Worm (Caenorhabditis elegans): ENCODE measurements around the gene Y17D7C.1.

The Y17D7C.1 gene

ce11 chrV:18723604-18724003, 17.2 kb downstream of the Y17D7C.1 start (continued):
- no peak for TF ChIP-seq T20F7.1 (GFP tag; optimal IDR thresholded peaks at IDR 0.05)
- no peak for TF ChIP-seq cey-2 (tag; optimal IDR thresholded peaks at IDR 0.05; ENCODE audit: borderline replicate concordance, insufficient read depth)
- TF ChIP-seq nhr-11 (tag; optimal IDR thresholded peaks at IDR 0.05): peak; percentile 54
- peak; percentile 69 for TF ChIP-seq nhr-28 (tag; optimal IDR thresholded peaks at IDR 0.05)
- no peak for TF ChIP-seq zip-11 (GFP tag; IDR thresholded peaks at IDR 0.05)
- no peak for TF ChIP-seq skn-1 (tag; optimal IDR thresholded peaks at IDR 0.05)
- TF ChIP-seq F26F4.8 (GFP tag; conservative IDR thresholded peaks at IDR 0.05): no peak
- no peak for TF ChIP-seq ama-1 (optimal IDR thresholded peaks at IDR 0.05)
- no peak for TF ChIP-seq hlh-11 (tag; optimal IDR thresholded peaks at IDR 0.05)
- TF ChIP-seq F10B5.3 (tag; optimal IDR thresholded peaks at IDR 0.05): no peak
- no peak for TF ChIP-seq ctbp-1 (GFP tag; IDR thresholded peaks at IDR 0.05)
- no peak for TF ChIP-seq F44E2.7 (GFP tag; IDR thresholded peaks at IDR 0.05)
- no peak for TF ChIP-seq madf-5 (GFP tag; IDR thresholded peaks at IDR 0.05)
- peak; percentile 47 for TF ChIP-seq snpc-4 (tag; optimal IDR thresholded peaks at IDR 0.05)
- no peak for TF ChIP-seq vab-7 (GFP tag; IDR thresholded peaks at IDR 0.05)
- no peak for TF ChIP-seq daf-16 (GFP tag; optimal IDR thresholded peaks at IDR 0.05)
- TF ChIP-seq daf-16 (tag; optimal IDR thresholded peaks at IDR 0.05): peak; percentile 89
- TF ChIP-seq unc-62 (GFP tag; optimal IDR thresholded peaks at IDR 0.05 in 1 of 2): no peak
- no peak for TF ChIP-seq unc-62 (tag; optimal IDR thresholded peaks at IDR 0.05)

- no peak for TF ChIP-seq F10B5.3 (tag; optimal IDR thresholded peaks at IDR 0.05)
- TF ChIP-seq dmd-8 (GFP tag; IDR thresholded peaks at IDR 0.05): no peak
- peak; percentile 54 for TF ChIP-seq aha-1 (tag)
- TF ChIP-seq lin-15B (tag; optimal IDR thresholded peaks at IDR 0.05): no peak
- TF ChIP-seq ZK546.5 (tag; optimal IDR thresholded peaks at IDR 0.05): peak in 1 of 2 experiments; percentile 4
- no peak for TF ChIP-seq lsy-2 (tag; optimal IDR thresholded peaks at IDR 0.05)
Observed at ce11 chrV:18724076-18724475, 17.7 kb downstream of the Y17D7C.1 start.

- TF ChIP-seq dmd-9 (GFP tag; IDR thresholded peaks at IDR 0.05) (peak; percentile 68), set-16 (GFP tag; IDR thresholded peaks at IDR 0.05) (peak; percentile 45; the same call in 1 of the 2 replicates), D1046.2 (GFP tag; IDR thresholded peaks at IDR 0.05) (peak; percentile 90), Y48G9A.11 (GFP tag; IDR thresholded peaks at IDR 0.05) (0 out of 2 replicates have a peak, but pooled peaks have one; percentile 22)
Observed at ce11 chrV:18724810-18725209, 18.4 kb downstream of the Y17D7C.1 start.

- TF ChIP-seq F26F4.8 (GFP tag; conservative IDR thresholded peaks at IDR 0.05): no peak
- TF ChIP-seq madf-5 (GFP tag; IDR thresholded peaks at IDR 0.05): no peak
Observed at ce11 chrV:18725858-18726257, 19.5 kb downstream of the Y17D7C.1 start.

- TF ChIP-seq set-16 (GFP tag; IDR thresholded peaks at IDR 0.05) (peak; percentile 62), dmd-9 (GFP tag; IDR thresholded peaks at IDR 0.05) (no peak)
Observed at ce11 chrV:18729324-18729924, 23.1 kb downstream of the Y17D7C.1 start, which contains the start of gene asp-19. asp-19 (minus strand) TSS chrV:18729374.

ce11 chrV:18731579-18732041, 25.2 kb downstream of the Y17D7C.1 start, which contains the start of the genes asp-18 and scl-19:
asp-18 (minus strand) TSS chrV:18731679.
scl-19 (plus strand) TSS chrV:18731991.
- no peak for TF ChIP-seq lin-13 (GFP tag; optimal IDR thresholded peaks at IDR 0.05)

ce11 chrV:18733942-18734341, 27.6 kb downstream of the Y17D7C.1 start:
- TF ChIP-seq nhr-28 (tag; optimal IDR thresholded peaks at IDR 0.05) (no peak), madf-9 (GFP tag; conservative IDR thresholded peaks at IDR 0.05) (no peak), nhr-11 (tag; optimal IDR thresholded peaks at IDR 0.05) (no peak), nhr-77 (tag; optimal IDR thresholded peaks at IDR 0.05) (no peak), Y75B8A.6 (GFP tag; IDR thresholded peaks at IDR 0.05) (no peak), mep-1 (tag; optimal IDR thresholded peaks at IDR 0.05) (no peak), duxl-1 (tag; optimal IDR thresholded peaks at IDR 0.05; ENCODE audit: poor library complexity) (no peak), lim-7 (GFP tag; IDR thresholded peaks at IDR 0.05) (no peak), ZK546.5 (tag; optimal IDR thresholded peaks at IDR 0.05) (no peak), aly-2 (tag; optimal IDR thresholded peaks at IDR 0.05) (no peak), tra-1 (GFP tag; IDR thresholded peaks at IDR 0.05) (no peak)
